Worm (Caenorhabditis elegans) whole organism, mixed stage, embryonic: ENCODE measurements around the gene ptr-9.

Experiments
- nhr-237 ChIP-seq: fragments of 150-350 bp; optimal IDR thresholded peaks from 2 replicates; lab custom pipeline; 2014; ENCODE audit warnings: missing biosample characterization, missing genetic modification characterization
- nhr-76 ChIP-seq: sonication (generic microtip); optimal IDR thresholded peaks from 2 replicates; lab custom pipeline; 2017; ENCODE audit warnings: missing biosample characterization, missing genetic modification characterization
- sptf-1 ChIP-seq: sonication (generic microtip); optimal IDR thresholded peaks from 2 replicates; lab custom pipeline; 2017; ENCODE audit warnings: mild to moderate bottlenecking, missing genetic modification characterization, moderate library complexity, missing compliant biosample characterization

- TF ChIP-seq nhr-76 (tag; lab: Kevin White, UChicago) (no peak), sptf-1 (no peak), nhr-237 (tag; lab: Kevin White, UChicago) (no peak)
These were observed 24.3 kb upstream of the ptr-9 start, which contains the start of gene ZC84.7 for ce11 chrIII:9185722-9186121.
